Worm (Caenorhabditis elegans) whole organism, L1 larva: ENCODE data around the gene chmp-7.

Experiments used
- C16A3.4 ChIP-seq: fragments of 150-350 bp; optimal IDR thresholded peaks from 2 replicates; lab custom pipeline; 2014; ENCODE audit warnings: missing biosample characterization, missing genetic modification characterization
- C34B4.2 ChIP-seq: sonication (generic microtip); optimal IDR thresholded peaks from 2 replicates; lab custom pipeline; 2017; ENCODE audit warnings: mild to moderate bottlenecking, missing genetic modification characterization, missing compliant biosample characterization
- F16B12.6 ChIP-seq: fragments of 150-350 bp; optimal IDR thresholded peaks from 2 replicates; lab custom pipeline; 2014; ENCODE audit warnings: missing biosample characterization, missing genetic modification characterization
- Y116A8C.19 ChIP-seq: sonication (generic microtip); optimal IDR thresholded peaks from 2 replicates; lab custom pipeline; 2016; ENCODE audit warnings: missing compliant biosample characterization, missing genetic modification characterization, borderline replicate concordance
- aly-2 ChIP-seq: fragments of 150-350 bp; optimal IDR thresholded peaks from 2 replicates; lab custom pipeline; 2014; ENCODE audit warnings: missing biosample characterization, missing genetic modification characterization
- ama-1 ChIP-seq: fragments of 150-350 bp; optimal IDR thresholded peaks from 2 replicates; lab custom pipeline; 2014
- blmp-1 ChIP-seq: fragments of 150-350 bp; optimal IDR thresholded peaks from 2 replicates; lab custom pipeline; 2014; ENCODE audit warnings: missing biosample characterization, missing genetic modification characterization
- ceh-63 ChIP-seq: fragments of 200-800 bp; sonication (Bioruptor generic); optimal IDR thresholded peaks from 2 replicates; lab custom pipeline; 2018; ENCODE audit warnings: mild to moderate bottlenecking, missing genetic modification characterization, missing compliant biosample characterization
- ceh-90 ChIP-seq: sonication (generic microtip); optimal IDR thresholded peaks from 2 replicates; lab custom pipeline; 2016; ENCODE audit warnings: missing genetic modification characterization, missing compliant biosample characterization
- efl-3 ChIP-seq: fragments of 200-800 bp; sonication (Bioruptor generic); optimal IDR thresholded peaks from 2 replicates; lab custom pipeline; 2018; ENCODE audit warnings: mild to moderate bottlenecking, missing genetic modification characterization, missing compliant biosample characterization
- egl-13 ChIP-seq: sonication (generic microtip); optimal IDR thresholded peaks from 2 replicates; lab custom pipeline; 2016; ENCODE audit warnings: missing genotype, missing genetic modification reagents, missing genetic modification characterization, missing compliant biosample characterization
- elt-2 ChIP-seq: sonication (generic microtip); optimal IDR thresholded peaks from 2 replicates; lab custom pipeline; 2016; ENCODE audit warnings: missing genetic modification characterization, mild to moderate bottlenecking, inconsistent platforms, missing compliant biosample characterization, missing genetic modification reagents
- fkh-10 ChIP-seq: sonication (generic microtip); optimal IDR thresholded peaks from 2 replicates; lab custom pipeline; 2017; ENCODE audit warnings: missing biosample characterization, missing genetic modification reagents, missing genetic modification characterization
- fkh-4 ChIP-seq: sonication (generic microtip); optimal IDR thresholded peaks from 2 replicates; lab custom pipeline; 2016; ENCODE audit warnings: missing compliant biosample characterization, missing genetic modification characterization, borderline replicate concordance
- fos-1 ChIP-seq: fragments of 150-350 bp; optimal IDR thresholded peaks from 2 replicates; lab custom pipeline; 2014; ENCODE audit warnings: missing biosample characterization, missing genetic modification characterization
- grh-1 ChIP-seq: fragments of 200-800 bp; sonication (Bioruptor generic); IDR thresholded peaks from 2 replicates; pipeline ENCODE4 v1.3.6; 2022; ENCODE audit warnings: missing genetic modification reagents, missing genetic modification characterization, missing compliant biosample characterization
- hlh-17 ChIP-seq: fragments of 200-800 bp; sonication (Bioruptor generic); optimal IDR thresholded peaks from 2 replicates; lab custom pipeline; 2018; ENCODE audit warnings: missing genetic modification characterization, mild to moderate bottlenecking, missing compliant biosample characterization, moderate library complexity, borderline replicate concordance
- hlh-4 ChIP-seq: sonication (generic microtip); optimal IDR thresholded peaks from 2 replicates; lab custom pipeline; 2016; ENCODE audit warnings: mild to moderate bottlenecking, missing genetic modification characterization, missing compliant biosample characterization
- irx-1 ChIP-seq: sonication (generic microtip); optimal IDR thresholded peaks from 2 replicates; lab custom pipeline; 2016; ENCODE audit warnings: missing genetic modification characterization, missing compliant biosample characterization
- isw-1 ChIP-seq: fragments of 200-800 bp; sonication (Bioruptor generic); IDR thresholded peaks from 2 replicates; pipeline ENCODE4 v1.3.6; 2022; ENCODE audit warnings: missing genetic modification characterization, missing compliant biosample characterization
- jun-1 ChIP-seq: fragments of 150-350 bp; optimal IDR thresholded peaks from 2 replicates; lab custom pipeline; 2014; ENCODE audit warnings: missing biosample characterization, missing genetic modification reagents, missing genetic modification characterization
- lin-13 ChIP-seq: fragments of 150-350 bp; optimal IDR thresholded peaks from 2 replicates; lab custom pipeline; 2014; ENCODE audit warnings: missing biosample characterization, missing genetic modification reagents, missing genetic modification characterization
- lin-15B ChIP-seq: fragments of 150-350 bp; sonication (generic microtip); optimal IDR thresholded peaks from 3 replicates; lab custom pipeline; 2014; ENCODE audit warnings: missing biosample characterization, missing genetic modification characterization
- lin-35 ChIP-seq, 2 experiments: fragments of 150-350 bp; optimal IDR thresholded peaks; 2 replicates each; lab custom pipeline; 2014; ENCODE audit warnings: missing biosample characterization in 2 of 2, missing genetic modification characterization in 2 of 2, missing genetic modification reagents in 2 of 2
- lir-3 ChIP-seq: sonication (generic microtip); optimal IDR thresholded peaks from 2 replicates; lab custom pipeline; 2016; ENCODE audit warnings: mild to moderate bottlenecking, missing genetic modification characterization, moderate library complexity, missing compliant biosample characterization; ENCODE audit not compliant: poor library complexity
- lsy-2 ChIP-seq, 2 experiments: fragments of 150-350 bp; optimal IDR thresholded peaks; 2 replicates each; lab custom pipeline; 2014; ENCODE audit warnings: missing biosample characterization in 2 of 2, missing genetic modification characterization in 2 of 2
- mab-9 ChIP-seq: fragments of 200-800 bp; sonication (Bioruptor generic); IDR thresholded peaks from 2 replicates; pipeline ENCODE4 v1.3.6; 2022; ENCODE audit warnings: missing genetic modification reagents, missing genetic modification characterization, missing compliant biosample characterization
- mdl-1 ChIP-seq, 2 experiments: fragments of 150-350 bp; optimal IDR thresholded peaks; 2 replicates each; lab custom pipeline; 2014 to 2017; ENCODE audit warnings: missing biosample characterization in 2 of 2, missing genetic modification characterization in 2 of 2, inconsistent platforms in 1 of 2
- nhr-12 ChIP-seq: sonication (generic microtip); optimal IDR thresholded peaks from 2 replicates; lab custom pipeline; 2017; ENCODE audit warnings: missing biosample characterization, missing genetic modification characterization
- nhr-19 ChIP-seq: fragments of 200-800 bp; sonication (Bioruptor generic); conservative IDR thresholded peaks from 2 replicates; pipeline ENCODE4 v1.3.6; 2022; ENCODE audit warnings: missing genetic modification characterization, missing compliant biosample characterization
- nhr-20 ChIP-seq: sonication (generic microtip); optimal IDR thresholded peaks from 2 replicates; lab custom pipeline; 2016; ENCODE audit warnings: mild to moderate bottlenecking, missing genetic modification characterization, missing compliant biosample characterization
- nhr-237 ChIP-seq: fragments of 150-350 bp; optimal IDR thresholded peaks from 2 replicates; lab custom pipeline; 2014; ENCODE audit warnings: missing biosample characterization, missing genetic modification characterization
- nhr-28 ChIP-seq: fragments of 150-350 bp; optimal IDR thresholded peaks from 2 replicates; lab custom pipeline; 2014; ENCODE audit warnings: missing biosample characterization, missing genetic modification characterization
- nhr-71 ChIP-seq: sonication (generic microtip); optimal IDR thresholded peaks from 2 replicates; lab custom pipeline; 2016; ENCODE audit warnings: mild to moderate bottlenecking, missing genetic modification characterization, moderate library complexity, missing compliant biosample characterization
- nhr-90 ChIP-seq: sonication (generic microtip); optimal IDR thresholded peaks from 2 replicates; lab custom pipeline; 2016; ENCODE audit warnings: mild to moderate bottlenecking, missing genetic modification characterization, missing compliant biosample characterization; ENCODE audit not compliant: poor library complexity
- pag-3 ChIP-seq: sonication (generic microtip); optimal IDR thresholded peaks from 2 replicates; lab custom pipeline; 2017; ENCODE audit warnings: missing genetic modification characterization, mild to moderate bottlenecking, missing compliant biosample characterization, antibody characterized with exemption, borderline replicate concordance; ENCODE audit not compliant: insufficient read depth
- rnt-1 ChIP-seq: sonication (generic microtip); optimal IDR thresholded peaks from 2 replicates; lab custom pipeline; 2016; ENCODE audit warnings: mild to moderate bottlenecking, missing genetic modification characterization, moderate library complexity, missing compliant biosample characterization
- snpc-4 ChIP-seq: fragments of 150-350 bp; optimal IDR thresholded peaks from 2 replicates; lab custom pipeline; 2014; ENCODE audit warnings: missing biosample characterization, missing genetic modification characterization
- snu-23 ChIP-seq: sonication (generic microtip); optimal IDR thresholded peaks from 2 replicates; lab custom pipeline; 2016; ENCODE audit warnings: missing genetic modification characterization, missing compliant biosample characterization
- sox-4 ChIP-seq: sonication (generic microtip); optimal IDR thresholded peaks from 2 replicates; lab custom pipeline; 2016; ENCODE audit warnings: missing genetic modification characterization, missing compliant biosample characterization
- sup-37 ChIP-seq: fragments of 200-800 bp; sonication (Bioruptor generic); optimal IDR thresholded peaks from 2 replicates; lab custom pipeline; 2018; ENCODE audit warnings: mild to moderate bottlenecking, missing genetic modification characterization, missing compliant biosample characterization
- unc-30 ChIP-seq: sonication (generic microtip); optimal IDR thresholded peaks from 2 replicates; lab custom pipeline; 2017; ENCODE audit warnings: missing biosample characterization, missing genetic modification characterization
- unc-62 ChIP-seq: fragments of 150-350 bp; optimal IDR thresholded peaks from 2 replicates; lab custom pipeline; 2014; ENCODE audit warnings: missing biosample characterization, missing genetic modification reagents, missing genetic modification characterization
- vab-15 ChIP-seq: sonication (generic microtip); optimal IDR thresholded peaks from 2 replicates; lab custom pipeline; 2017; ENCODE audit warnings: missing genotype, mild to moderate bottlenecking, missing genetic modification characterization, missing compliant biosample characterization
- xbp-1 ChIP-seq: sonication (generic microtip); optimal IDR thresholded peaks from 2 replicates; lab custom pipeline; 2016; ENCODE audit warnings: missing genetic modification characterization, missing compliant biosample characterization
- zag-1 ChIP-seq: fragments of 150-350 bp; optimal IDR thresholded peaks from 2 replicates; lab custom pipeline; 2014; ENCODE audit warnings: missing biosample characterization, missing genetic modification characterization
- ztf-11 ChIP-seq, 2 experiments: sonication (generic microtip); optimal IDR thresholded peaks; 2 replicates each; lab custom pipeline; 2016 to 2017; ENCODE audit warnings: missing genetic modification characterization in 2 of 2, missing biosample characterization in 1 of 2, missing compliant biosample characterization in 1 of 2
- ztf-4 ChIP-seq: fragments of 150-350 bp; optimal IDR thresholded peaks from 2 replicates; lab custom pipeline; 2014; ENCODE audit warnings: missing biosample characterization, missing genetic modification characterization

The chmp-7 gene

DNA sequence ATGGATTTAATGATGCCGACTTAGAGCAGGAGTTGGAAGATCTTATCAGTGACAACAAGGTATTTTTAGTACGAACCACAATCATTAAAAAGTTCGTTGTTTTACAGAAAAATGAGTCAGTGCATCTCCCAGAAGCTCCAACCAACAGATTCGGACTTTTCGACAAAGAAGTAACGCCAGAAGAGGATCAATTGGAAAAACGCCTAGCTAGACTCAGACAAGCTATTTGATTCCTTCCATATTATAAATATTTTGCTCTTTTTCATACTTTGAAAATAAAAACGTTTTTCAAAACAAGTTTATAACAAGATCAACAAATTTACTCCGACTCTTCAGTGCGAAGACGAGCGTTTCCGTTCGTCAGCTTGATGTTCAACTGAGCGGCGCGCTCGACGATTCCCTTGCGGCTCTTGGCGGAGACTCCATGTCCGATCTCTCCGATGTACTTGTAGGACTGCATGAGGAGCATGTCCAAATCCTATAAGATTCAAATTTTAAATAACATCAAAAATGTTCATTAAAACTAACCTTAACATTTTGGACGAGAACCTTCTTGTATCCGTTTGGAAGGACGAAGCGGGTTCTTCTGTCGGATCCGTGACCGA is 1.5 kb downstream of the chmp-7 start:
- no peak for TF ChIP-seq C34B4.2 (tag; lab: Kevin White, UChicago)
- TF ChIP-seq snu-23 (GFP tag; lab: Kevin White, UChicago), result no peak
- peak in 1 of 2 experiments; percentile 43 for TF ChIP-seq lsy-2 (tag; optimal IDR thresholded peaks at IDR 0.05; lab: Kevin White, UChicago)

DNA sequence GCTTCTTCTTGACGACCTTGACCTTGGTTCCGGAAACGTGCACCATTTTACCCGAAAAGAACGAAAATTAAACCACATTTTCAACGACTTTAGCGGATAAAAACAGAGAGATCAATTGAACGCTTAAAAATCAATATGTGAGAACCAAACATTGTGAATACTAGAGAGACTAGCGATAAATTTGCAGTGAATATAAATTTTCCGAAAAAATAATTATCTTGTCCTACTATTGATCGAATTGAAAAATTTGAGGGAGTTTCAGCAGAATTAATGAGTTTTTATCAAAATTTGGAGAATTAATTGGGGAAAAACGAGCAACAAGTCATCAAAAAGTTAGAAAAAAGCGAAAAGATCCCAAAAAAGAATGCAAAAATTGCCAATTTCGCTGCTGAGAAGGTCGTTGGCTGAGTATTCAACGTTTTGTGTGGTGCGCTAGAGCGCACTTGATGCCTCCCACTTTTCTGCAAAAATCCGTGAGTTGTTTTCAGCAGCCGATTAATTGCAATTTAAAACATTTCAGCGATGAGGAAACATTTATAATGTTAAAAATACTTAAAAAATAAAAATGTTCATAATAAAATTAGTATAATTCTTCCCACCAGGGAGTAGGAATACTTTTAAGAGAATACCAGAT is 2.4 kb downstream of the chmp-7 start, which contains the start of gene rpl-32:
Gene rpl-32, minus strand, starts transcription at position 51 of the 634 bp plus-strand sequence.
- TF ChIP-seq F16B12.6 (tag; lab: Kevin White, UChicago) (peak; percentile 83), nhr-90 (peak; percentile 61), nhr-20 (tag; lab: Kevin White, UChicago) (peak; percentile 76), snpc-4 (tag; lab: Kevin White, UChicago) (peak; percentile 73), C16A3.4 (tag; lab: Kevin White, UChicago) (peak; percentile 90), sox-4 (no peak), ceh-63 (no peak), lin-35 (GFP tag; optimal IDR thresholded peaks at IDR 0.05; lab: Kevin White, UChicago) (peak; percentile 76 to 90), elt-2 (tag; lab: Kevin White, UChicago) (no peak), irx-1 (peak; percentile 42), egl-13 (tag; lab: Kevin White, UChicago) (no peak), hlh-4 (tag; lab: Kevin White, UChicago) (no peak), unc-30 (tag; lab: Kevin White, UChicago) (no peak), Y116A8C.19 (tag; lab: Kevin White, UChicago) (no peak), fos-1 (tag; lab: Kevin White, UChicago) (peak; percentile 58), lsy-2 (tag; optimal IDR thresholded peaks at IDR 0.05; lab: Kevin White, UChicago) (peak; percentile 78 to 92), lin-15B (peak; percentile 91), xbp-1 (tag; lab: Kevin White, UChicago) (peak; percentile 78), mdl-1 (tag; optimal IDR thresholded peaks at IDR 0.05; lab: Kevin White, UChicago) (peak in 1 of 2 experiments; percentile 69), aly-2 (tag; lab: Kevin White, UChicago) (no peak), hlh-17 (GFP tag; lab: Kevin White, UChicago) (no peak), unc-62 (no peak), pag-3 (tag; lab: Kevin White, UChicago) (no peak), mab-9 (no peak), C34B4.2 (tag; lab: Kevin White, UChicago) (no peak), vab-15 (tag; lab: Kevin White, UChicago) (peak; percentile 64), ztf-11 (tag; optimal IDR thresholded peaks at IDR 0.05; lab: Kevin White, UChicago) (peak in 1 of 2 experiments; percentile 39), rnt-1 (tag; lab: Kevin White, UChicago) (peak; percentile 78), blmp-1 (peak; percentile 78), efl-3 (GFP tag; lab: Kevin White, UChicago) (no peak), fkh-10 (GFP tag; lab: Kevin White, UChicago) (peak; percentile 19), zag-1 (tag; lab: Kevin White, UChicago) (no peak), ceh-90 (tag; lab: Kevin White, UChicago) (no peak), lir-3 (no peak), lin-13 (GFP tag; lab: Kevin White, UChicago) (peak; percentile 56), sup-37 (GFP tag; lab: Kevin White, UChicago) (no peak), nhr-28 (tag; lab: Kevin White, UChicago) (no peak), jun-1 (tag; lab: Kevin White, UChicago) (no peak), snu-23 (GFP tag; lab: Kevin White, UChicago) (peak; percentile 82), nhr-19 (GFP tag; lab: Robert Waterston, UW) (peak; percentile 65), grh-1 (GFP tag; lab: Robert Waterston, UW) (no peak), nhr-71 (peak; percentile 82), nhr-12 (tag; lab: Kevin White, UChicago) (no peak), nhr-237 (tag; lab: Kevin White, UChicago) (peak; percentile 14), fkh-4 (tag; lab: Kevin White, UChicago) (peak; percentile 12), ama-1 (lab: Kevin White, UChicago) (peak; percentile 51), isw-1 (peak; percentile 69), ztf-4 (tag; lab: Kevin White, UChicago) (peak; percentile 8)
